Worm (Caenorhabditis elegans): ENCODE data around the gene attf-2.

attf-2 gene

ce11 chrV:7196037-7196436, at the start of gene attf-2:
TSS of gene attf-2 (minus strand) at chrV:7196137.
- TF ChIP-seq madf-5 (GFP tag; IDR thresholded peaks at IDR 0.05) (no peak), F37D6.2 (tag; optimal IDR thresholded peaks at IDR 0.05) (no peak), mxl-3 (GFP tag; optimal IDR thresholded peaks at IDR 0.05) (no peak), unc-62 (GFP tag; optimal IDR thresholded peaks at IDR 0.05 in 1 of 2) (no peak), unc-62 (tag; optimal IDR thresholded peaks at IDR 0.05) (no peak), lsy-2 (tag; optimal IDR thresholded peaks at IDR 0.05) (no peak), mep-1 (tag; optimal IDR thresholded peaks at IDR 0.05) (no peak), mdt-29 (GFP tag; IDR thresholded peaks at IDR 0.05) (no peak), ZK337.2 (GFP tag; IDR thresholded peaks at IDR 0.05) (no peak), attf-4 (tag; optimal IDR thresholded peaks at IDR 0.05) (no peak), Y75B8A.6 (GFP tag; IDR thresholded peaks at IDR 0.05) (no peak), saeg-2 (GFP tag; IDR thresholded peaks at IDR 0.05) (no peak), hlh-30 (tag; optimal IDR thresholded peaks at IDR 0.05; ENCODE audit: insufficient read depth) (no peak), php-3 (GFP tag; IDR thresholded peaks at IDR 0.05) (no peak), fos-1 (tag; optimal IDR thresholded peaks at IDR 0.05) (no peak), F49E8.2 (tag; optimal IDR thresholded peaks at IDR 0.05; ENCODE audit: borderline replicate concordance) (no peak)

- TF ChIP-seq hmg-1.1 (GFP tag; IDR thresholded peaks at IDR 0.05) = no peak
- TF ChIP-seq mdt-29 (GFP tag; IDR thresholded peaks at IDR 0.05) = no peak
- no peak for TF ChIP-seq lin-29 (GFP tag; IDR thresholded peaks at IDR 0.05)
- TF ChIP-seq lin-15B (tag; optimal IDR thresholded peaks at IDR 0.05) = no peak
- no peak for TF ChIP-seq nhr-76 (tag; optimal IDR thresholded peaks at IDR 0.05)
- TF ChIP-seq unc-130 (GFP tag; optimal IDR thresholded peaks at IDR 0.05) = no peak
- TF ChIP-seq madf-9 (GFP tag; conservative IDR thresholded peaks at IDR 0.05) = no peak
- no peak for TF ChIP-seq F44E2.7 (GFP tag; IDR thresholded peaks at IDR 0.05)
- TF ChIP-seq dve-1 (tag; optimal IDR thresholded peaks at IDR 0.05; ENCODE audit: insufficient read depth) = no peak
- no peak for TF ChIP-seq aly-2 (tag; optimal IDR thresholded peaks at IDR 0.05)
- no peak for TF ChIP-seq Y75B8A.6 (GFP tag; IDR thresholded peaks at IDR 0.05)
- TF ChIP-seq fkh-10 (GFP tag; optimal IDR thresholded peaks at IDR 0.05) = no peak
Measured at ce11 chrV:7239471-7239870, 43.5 kb upstream of the attf-2 start, which contains the start of gene C05C8.1. TSS of gene C05C8.1 (plus strand) at chrV:7239771.

- TF ChIP-seq egl-27 (tag; optimal IDR thresholded peaks at IDR 0.05) (peak; percentile 32), ztf-11 (tag; optimal IDR thresholded peaks at IDR 0.05) (no peak), nhr-111 (GFP tag; optimal IDR thresholded peaks at IDR 0.05) (no peak), nhr-77 (tag; optimal IDR thresholded peaks at IDR 0.05) (peak; percentile 71), dmd-9 (GFP tag; IDR thresholded peaks at IDR 0.05) (no peak), zfp-2 (tag; optimal IDR thresholded peaks at IDR 0.05) (peak; percentile 27), pha-4 (GFP tag; IDR thresholded peaks at IDR 0.05) (no peak), pha-4 (tag; optimal IDR thresholded peaks at IDR 0.05) (peak; percentile 75), nhr-42 (GFP tag; IDR thresholded peaks at IDR 0.05) (0 out of 2 replicates have a peak, but pooled peaks have one; percentile 37), lin-13 (GFP tag; optimal IDR thresholded peaks at IDR 0.05) (peak; percentile 65), ceh-20 (GFP tag; IDR thresholded peaks at IDR 0.05) (no peak), lin-15B (tag; optimal IDR thresholded peaks at IDR 0.05) (peak; percentile 54), arid-1 (GFP tag; conservative IDR thresholded peaks at IDR 0.05) (peak; percentile 42; the same call in 1 of the 2 replicates), mdt-29 (GFP tag; IDR thresholded peaks at IDR 0.05) (no peak), dmd-8 (GFP tag; IDR thresholded peaks at IDR 0.05) (no peak), ama-1 (optimal IDR thresholded peaks at IDR 0.05) (peak; percentile 27), daf-8 (GFP tag; IDR thresholded peaks at IDR 0.05) (no peak), daf-16 (GFP tag; optimal IDR thresholded peaks at IDR 0.05) (peak in 1 of 2 experiments; percentile 89), daf-16 (tag; optimal IDR thresholded peaks at IDR 0.05) (peak; percentile 90), hmg-1.1 (GFP tag; IDR thresholded peaks at IDR 0.05) (peak; percentile 77), T26A8.4 (GFP tag; IDR thresholded peaks at IDR 0.05) (peak; percentile 76), nhr-28 (tag; optimal IDR thresholded peaks at IDR 0.05) (peak; percentile 53), nhr-41 (GFP tag; IDR thresholded peaks at IDR 0.05) (no peak), jun-1 (tag; optimal IDR thresholded peaks at IDR 0.05) (no peak), F26F4.8 (GFP tag; conservative IDR thresholded peaks at IDR 0.05) (no peak), nhr-6 (tag; optimal IDR thresholded peaks at IDR 0.05) (peak; percentile 84), hif-1 (tag; optimal IDR thresholded peaks at IDR 0.05) (peak in 1 of 2 experiments; percentile 84), F37D6.2 (tag; optimal IDR thresholded peaks at IDR 0.05) (peak; percentile 37), madf-9 (GFP tag; conservative IDR thresholded peaks at IDR 0.05) (no peak)
Measured at ce11 chrV:7237133-7237532, 41.2 kb upstream of the attf-2 start, which contains the start of gene hyls-1. TSS of gene hyls-1 (plus strand) at chrV:7237381.

Data from whole organism, L4 larva.